Worm (Caenorhabditis elegans) whole organism, young adult: ENCODE results near the gene srd-40.

ENCODE experiments used
- B0261.1 ChIP-seq: sonication (generic microtip); optimal IDR thresholded peaks from 2 replicates; lab custom pipeline; 2016; ENCODE audit warnings: mild to moderate bottlenecking, missing genetic modification characterization, moderate library complexity, missing compliant biosample characterization
- F23B12.7 ChIP-seq: sonication (generic microtip); optimal IDR thresholded peaks from 2 replicates; lab custom pipeline; 2017; ENCODE audit warnings: missing genetic modification characterization, mild to moderate bottlenecking, missing compliant biosample characterization, antibody characterized with exemption, moderate library complexity; ENCODE audit not compliant: insufficient read depth
- F33H1.4 ChIP-seq: fragments of 200-800 bp; sonication (Bioruptor generic); IDR thresholded peaks from 2 replicates; pipeline ENCODE4 v1.3.6; 2022; ENCODE audit warnings: missing genetic modification reagents, missing genetic modification characterization, missing compliant biosample characterization
- F57A8.1 ChIP-seq: fragments of 200-800 bp; sonication (Bioruptor generic); optimal IDR thresholded peaks from 2 replicates; lab custom pipeline; 2018; ENCODE audit warnings: mild to moderate bottlenecking, missing genetic modification characterization, moderate library complexity, missing compliant biosample characterization
- K11D2.4 ChIP-seq: fragments of 200-800 bp; sonication (Bioruptor generic); IDR thresholded peaks from 2 replicates; pipeline ENCODE4 v1.3.6; 2022; ENCODE audit warnings: missing genetic modification reagents, missing genetic modification characterization, missing compliant biosample characterization
- K12H6.12 ChIP-seq: fragments of 200-800 bp; sonication (Bioruptor generic); optimal IDR thresholded peaks from 2 replicates; lab custom pipeline; 2018; ENCODE audit warnings: mild to moderate bottlenecking, missing genetic modification characterization, missing compliant biosample characterization
- T26A5.8 ChIP-seq: sonication (generic microtip); optimal IDR thresholded peaks from 2 replicates; lab custom pipeline; 2016; ENCODE audit warnings: missing genetic modification characterization, missing compliant biosample characterization
- Y53G8AR.9 ChIP-seq: fragments of 200-800 bp; sonication (Bioruptor generic); conservative IDR thresholded peaks from 2 replicates; pipeline ENCODE4 v1.3.6; 2022; ENCODE audit warnings: missing genetic modification reagents, missing genetic modification characterization, missing compliant biosample characterization
- Y67H2A.10 ChIP-seq: fragments of 200-800 bp; sonication (Bioruptor generic); conservative IDR thresholded peaks from 2 replicates; pipeline ENCODE4 v1.3.6; 2022; ENCODE audit warnings: missing genetic modification reagents, missing genetic modification characterization, missing compliant biosample characterization
- aptf-2 ChIP-seq: fragments of 200-800 bp; sonication (Bioruptor generic); conservative IDR thresholded peaks from 2 replicates; pipeline ENCODE4 v1.3.6; 2022; ENCODE audit warnings: missing genetic modification reagents, missing genetic modification characterization, missing compliant biosample characterization
- aptf-3 ChIP-seq: fragments of 200-800 bp; sonication (Bioruptor generic); IDR thresholded peaks from 2 replicates; pipeline ENCODE4 v1.3.6; 2022; ENCODE audit warnings: missing genetic modification characterization, missing compliant biosample characterization
- attf-5 ChIP-seq: fragments of 200-800 bp; sonication (Bioruptor generic); optimal IDR thresholded peaks from 2 replicates; lab custom pipeline; 2018; ENCODE audit warnings: mild to moderate bottlenecking, missing genetic modification characterization, missing compliant biosample characterization
- bed-2 ChIP-seq: fragments of 200-800 bp; sonication (Bioruptor generic); IDR thresholded peaks from 2 replicates; pipeline ENCODE4 v1.3.6; 2022; ENCODE audit warnings: missing genetic modification reagents, missing genetic modification characterization, missing compliant biosample characterization
- dox-1 ChIP-seq: fragments of 200-800 bp; sonication (Bioruptor generic); IDR thresholded peaks from 2 replicates; pipeline ENCODE4 v1.3.6; 2022; ENCODE audit warnings: missing genetic modification reagents, missing genetic modification characterization, missing compliant biosample characterization
- dpff-1 ChIP-seq: sonication (generic microtip); optimal IDR thresholded peaks from 2 replicates; lab custom pipeline; 2017; ENCODE audit warnings: mild to moderate bottlenecking, missing genetic modification characterization, missing compliant biosample characterization
- efl-1 ChIP-seq: fragments of 150-350 bp; optimal IDR thresholded peaks from 2 replicates; lab custom pipeline; 2014; ENCODE audit warnings: missing biosample characterization, missing genetic modification reagents, missing genetic modification characterization
- egl-44 ChIP-seq: fragments of 200-800 bp; sonication (Bioruptor generic); IDR thresholded peaks from 2 replicates; pipeline ENCODE4 v1.3.6; 2022; ENCODE audit warnings: missing genetic modification reagents, missing genetic modification characterization, missing compliant biosample characterization
- ekl-4 ChIP-seq: fragments of 200-800 bp; sonication (Bioruptor generic); IDR thresholded peaks from 2 replicates; pipeline ENCODE4 v1.3.6; 2022; ENCODE audit warnings: missing genetic modification reagents, missing genetic modification characterization, missing compliant biosample characterization
- fkh-3 ChIP-seq: sonication (generic microtip); optimal IDR thresholded peaks from 2 replicates; lab custom pipeline; 2016; ENCODE audit warnings: mild to moderate bottlenecking, missing genetic modification characterization, missing compliant biosample characterization
- gei-17 ChIP-seq: fragments of 200-800 bp; sonication (Bioruptor generic); optimal IDR thresholded peaks from 2 replicates; lab custom pipeline; 2018; ENCODE audit warnings: mild to moderate bottlenecking, missing genetic modification characterization, missing compliant biosample characterization
- him-1 ChIP-seq: sonication (generic microtip); optimal IDR thresholded peaks from 2 replicates; lab custom pipeline; 2016; ENCODE audit warnings: missing genotype, missing genetic modification reagents, missing genetic modification characterization, missing compliant biosample characterization
- hmg-1.2 ChIP-seq: fragments of 200-800 bp; sonication (Bioruptor generic); IDR thresholded peaks from 2 replicates; pipeline ENCODE4 v1.3.6; 2022; ENCODE audit warnings: missing genetic modification reagents, missing genetic modification characterization, missing compliant biosample characterization
- lsl-1 ChIP-seq: fragments of 200-800 bp; sonication (Bioruptor generic); optimal IDR thresholded peaks from 2 replicates; lab custom pipeline; 2018; ENCODE audit warnings: mild to moderate bottlenecking, missing genetic modification characterization, moderate library complexity, missing compliant biosample characterization
- lsy-27 ChIP-seq: sonication (generic microtip); optimal IDR thresholded peaks from 2 replicates; lab custom pipeline; 2017; ENCODE audit warnings: missing genetic modification characterization, mild to moderate bottlenecking, missing compliant biosample characterization, antibody characterized with exemption, missing genotype, borderline replicate concordance; ENCODE audit not compliant: insufficient read depth
- madf-10 ChIP-seq: sonication (generic microtip); optimal IDR thresholded peaks from 2 replicates; lab custom pipeline; 2016; ENCODE audit warnings: mild to moderate bottlenecking, missing genetic modification characterization, missing compliant biosample characterization
- madf-8 ChIP-seq: fragments of 200-800 bp; sonication (Bioruptor generic); conservative IDR thresholded peaks from 2 replicates; pipeline ENCODE4 v1.3.6; 2022; ENCODE audit warnings: missing genetic modification reagents, missing genetic modification characterization, missing compliant biosample characterization
- mcd-1 ChIP-seq: fragments of 200-800 bp; sonication (Bioruptor generic); IDR thresholded peaks from 2 replicates; pipeline ENCODE4 v1.3.6; 2022; ENCODE audit warnings: missing genetic modification reagents, missing genetic modification characterization, missing compliant biosample characterization
- mxl-1 ChIP-seq: sonication (generic microtip); optimal IDR thresholded peaks from 2 replicates; lab custom pipeline; 2016; ENCODE audit warnings: missing genetic modification characterization, missing compliant biosample characterization
- nhr-120 ChIP-seq: fragments of 200-800 bp; sonication (Bioruptor generic); IDR thresholded peaks from 2 replicates; pipeline ENCODE4 v1.3.6; 2022; ENCODE audit warnings: missing genetic modification characterization, missing compliant biosample characterization
- nhr-179 ChIP-seq: sonication (generic microtip); optimal IDR thresholded peaks from 2 replicates; lab custom pipeline; 2016; ENCODE audit warnings: mild to moderate bottlenecking, missing genetic modification characterization, missing compliant biosample characterization
- nhr-27 ChIP-seq: fragments of 200-800 bp; sonication (Bioruptor generic); optimal IDR thresholded peaks from 2 replicates; lab custom pipeline; 2018; ENCODE audit warnings: mild to moderate bottlenecking, missing genetic modification characterization, moderate library complexity, missing compliant biosample characterization
- nhr-80 ChIP-seq: sonication (generic microtip); optimal IDR thresholded peaks from 2 replicates; lab custom pipeline; 2016; ENCODE audit warnings: missing genetic modification characterization, missing compliant biosample characterization
- pha-4 ChIP-seq: fragments of 150-350 bp; sonication (generic microtip); optimal IDR thresholded peaks from 2 replicates; lab custom pipeline; 2014; ENCODE audit warnings: missing biosample characterization, missing genetic modification reagents, missing genetic modification characterization
- rcor-1 ChIP-seq: fragments of 200-800 bp; sonication (Bioruptor generic); IDR thresholded peaks from 2 replicates; pipeline ENCODE4 v1.3.6; 2022; ENCODE audit warnings: missing genetic modification reagents, missing genetic modification characterization, missing compliant biosample characterization
- sdz-38 ChIP-seq: sonication (generic microtip); optimal IDR thresholded peaks from 2 replicates; lab custom pipeline; 2016; ENCODE audit warnings: missing genotype, missing genetic modification characterization, missing compliant biosample characterization
- sea-2 ChIP-seq: fragments of 200-800 bp; sonication (Bioruptor generic); IDR thresholded peaks from 2 replicates; pipeline ENCODE4 v1.3.6; 2022; ENCODE audit warnings: missing genetic modification characterization, missing compliant biosample characterization
- snpc-3.4 ChIP-seq: sonication (generic microtip); optimal IDR thresholded peaks from 2 replicates; lab custom pipeline; 2017; ENCODE audit warnings: missing genetic modification characterization, mild to moderate bottlenecking, missing compliant biosample characterization, antibody characterized with exemption, moderate library complexity, missing genotype, missing genetic modification reagents
- snpc-4 ChIP-seq, 5 experiments: fragments of 150-350 bp in 1 of 5; sonication (generic microtip) in 4 of 5; optimal IDR thresholded peaks; 2 replicates each; lab custom pipeline; 2014 to 2018; ENCODE audit warnings: missing genetic modification characterization in 5 of 5, missing biosample characterization in 3 of 5, antibody characterized with exemption in 2 of 5, mild to moderate bottlenecking in 2 of 5, missing compliant biosample characterization in 2 of 5, missing genotype in 2 of 5, moderate library complexity in 2 of 5, missing genetic modification reagents in 1 of 5
- somi-1 ChIP-seq: fragments of 200-800 bp; sonication (Bioruptor generic); optimal IDR thresholded peaks from 2 replicates; lab custom pipeline; 2018; ENCODE audit warnings: mild to moderate bottlenecking, missing genetic modification characterization, missing compliant biosample characterization
- unc-130 ChIP-seq: sonication (generic microtip); optimal IDR thresholded peaks from 2 replicates; lab custom pipeline; 2016; ENCODE audit warnings: missing genetic modification reagents, missing genetic modification characterization, missing compliant biosample characterization
- xnd-1 ChIP-seq: sonication (generic microtip); optimal IDR thresholded peaks from 2 replicates; lab custom pipeline; 2016; ENCODE audit warnings: missing genotype, missing genetic modification reagents, missing genetic modification characterization, missing compliant biosample characterization
- ztf-18 ChIP-seq: sonication (generic microtip); optimal IDR thresholded peaks from 2 replicates; lab custom pipeline; 2016; ENCODE audit warnings: missing genotype, mild to moderate bottlenecking, missing genetic modification characterization, missing compliant biosample characterization
- ztf-22 ChIP-seq: fragments of 200-800 bp; sonication (Bioruptor generic); optimal IDR thresholded peaks from 2 replicates; lab custom pipeline; 2018; ENCODE audit warnings: mild to moderate bottlenecking, missing genetic modification characterization, moderate library complexity, missing compliant biosample characterization
- ztf-26 ChIP-seq: sonication (generic microtip); optimal IDR thresholded peaks from 2 replicates; lab custom pipeline; 2017; ENCODE audit warnings: missing genetic modification characterization, missing compliant biosample characterization
- ztf-3 ChIP-seq: fragments of 200-800 bp; sonication (Bioruptor generic); optimal IDR thresholded peaks from 2 replicates; lab custom pipeline; 2018; ENCODE audit warnings: mild to moderate bottlenecking, missing genetic modification characterization, missing compliant biosample characterization

srd-40 gene

ce11 chrX:12360444-12360843 is 36.9 kb downstream of the srd-40 start, which contains the start of the genes nspc-15 and F19H6.6:
TSS of gene nspc-15 (plus strand) at chrX:12360744.
TSS of gene F19H6.6 (plus strand) at chrX:12360827.
- TF ChIP-seq T26A5.8 (tag; lab: Kevin White, UChicago) (no peak), xnd-1 (tag; lab: Kevin White, UChicago) (no peak), ztf-18 (tag; lab: Kevin White, UChicago) (no peak), K12H6.12 (tag; lab: Kevin White, UChicago) (no peak), efl-1 (no peak)
- TF ChIP-seq, all 124 proteins: peak for 0

ce11 chrX:12362951-12363486 is 39.5 kb downstream of the srd-40 start:
- TF ChIP-seq K11D2.4 (peak; percentile 98), F57A8.1 (GFP tag; lab: Kevin White, UChicago) (peak; percentile 85), madf-8 (GFP tag; lab: Robert Waterston, UW) (no peak), pha-4 (tag; lab: Kevin White, UChicago) (peak; percentile 97), ztf-3 (GFP tag; lab: Kevin White, UChicago) (peak; percentile 88), aptf-2 (GFP tag; lab: Robert Waterston, UW) (no peak), sea-2 (GFP tag; lab: Robert Waterston, UW) (no peak), nhr-120 (GFP tag; lab: Robert Waterston, UW) (no peak), lsy-27 (tag; lab: Kevin White, UChicago) (no peak), hmg-1.2 (GFP tag; lab: Robert Waterston, UW) (peak; percentile 81), F33H1.4 (GFP tag; lab: Robert Waterston, UW) (no peak), Y53G8AR.9 (peak; percentile 97), rcor-1 (GFP tag; lab: Robert Waterston, UW) (peak; percentile 94), lsl-1 (GFP tag; lab: Kevin White, UChicago) (no peak), fkh-3 (tag; lab: Kevin White, UChicago) (no peak), gei-17 (peak; percentile 97), K12H6.12 (tag; lab: Kevin White, UChicago) (peak; percentile 96), snpc-4 (GFP tag; optimal IDR thresholded peaks at IDR 0.05; lab: Kevin White, UChicago) (peak; percentile 51), snpc-4 (tag; optimal IDR thresholded peaks at IDR 0.05; lab: Kevin White, UChicago) (peak; percentile 71 to 86 (median 82)), ztf-22 (GFP tag; lab: Kevin White, UChicago) (peak; percentile 67), snpc-3.4 (tag; lab: Kevin White, UChicago) (peak; percentile 36), unc-130 (GFP tag; lab: Kevin White, UChicago) (peak; percentile 33), somi-1 (peak; percentile 97), ztf-18 (tag; lab: Kevin White, UChicago) (peak; percentile 79), dox-1 (GFP tag; lab: Robert Waterston, UW) (peak; percentile 96), dpff-1 (tag; lab: Kevin White, UChicago) (peak; percentile 86), bed-2 (GFP tag; lab: Robert Waterston, UW) (peak; percentile 29; the same call in 1 of the 2 replicates), aptf-3 (GFP tag; lab: Robert Waterston, UW) (no peak), attf-5 (GFP tag; lab: Kevin White, UChicago) (peak; percentile 54), nhr-80 (tag; lab: Kevin White, UChicago) (peak; percentile 96), mxl-1 (tag; lab: Kevin White, UChicago) (no peak), ekl-4 (GFP tag; lab: Robert Waterston, UW) (peak; percentile 73), nhr-179 (tag; lab: Kevin White, UChicago) (peak; percentile 81), B0261.1 (tag; lab: Kevin White, UChicago) (peak; percentile 62), him-1 (tag; lab: Kevin White, UChicago) (no peak), mcd-1 (GFP tag; lab: Robert Waterston, UW) (peak; percentile 82), nhr-27 (tag; lab: Kevin White, UChicago) (peak; percentile 80), madf-10 (tag; lab: Kevin White, UChicago) (peak; percentile 96), F23B12.7 (tag; lab: Kevin White, UChicago) (peak; percentile 97), egl-44 (GFP tag; lab: Robert Waterston, UW) (peak; percentile 87), sdz-38 (tag; lab: Kevin White, UChicago) (no peak), T26A5.8 (tag; lab: Kevin White, UChicago) (no peak), Y67H2A.10 (GFP tag; lab: Robert Waterston, UW) (no peak), ztf-26 (tag; lab: Kevin White, UChicago) (peak; percentile 99)
